Worm (Caenorhabditis elegans): ENCODE results near the gene pqn-31.

DNA sequence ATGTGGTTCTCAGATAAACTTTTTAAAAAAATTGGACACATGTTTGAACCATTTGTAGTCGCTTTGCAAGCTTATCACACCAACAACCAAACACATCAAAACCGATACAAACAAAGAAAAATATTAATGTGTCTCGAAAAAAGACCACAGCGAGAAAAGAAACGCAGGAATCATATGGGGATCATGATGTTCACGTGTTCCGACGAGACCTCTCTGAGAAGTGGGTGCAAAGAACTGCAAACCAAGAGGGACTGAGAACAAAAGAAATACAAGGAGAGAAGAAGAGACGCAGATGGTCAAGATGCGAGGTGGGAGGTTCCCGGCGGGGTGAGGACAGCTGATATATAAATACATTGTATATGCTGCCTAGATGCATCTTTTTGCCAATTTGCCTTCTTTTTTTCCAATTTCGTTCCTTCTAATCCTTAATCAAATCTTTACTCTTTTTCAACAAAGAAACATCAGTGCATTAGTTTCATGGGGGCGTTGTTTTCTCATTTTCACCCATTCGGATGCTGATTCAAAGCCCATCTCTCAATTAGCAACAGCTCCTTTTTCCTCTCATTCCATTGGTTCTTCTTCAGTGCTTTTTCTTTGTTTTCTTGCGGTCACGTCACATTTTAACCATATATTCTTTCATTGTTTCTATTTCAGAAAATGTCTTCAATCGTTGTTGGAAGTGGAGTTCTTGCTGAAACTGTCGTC lies 13.6 kb upstream of the pqn-31 start, which contains the start of gene F21C10.10:
- TF ChIP-seq aptf-2 (GFP tag; conservative IDR thresholded peaks at IDR 0.05) (no peak), xnd-1 (tag; optimal IDR thresholded peaks at IDR 0.05) (no peak), lag-1 (GFP tag; IDR thresholded peaks at IDR 0.05) (no peak), rcor-1 (GFP tag; IDR thresholded peaks at IDR 0.05) (no peak), Y53F4B.3 (GFP tag; IDR thresholded peaks at IDR 0.05) (no peak), unc-62 (GFP tag; optimal IDR thresholded peaks at IDR 0.05) (peak; percentile 52), lsy-27 (tag; optimal IDR thresholded peaks at IDR 0.05; ENCODE audit: borderline replicate concordance, insufficient read depth) (no peak), atf-7 (tag; optimal IDR thresholded peaks at IDR 0.05) (peak; percentile 68), hlh-26 (GFP tag; conservative IDR thresholded peaks at IDR 0.05) (no peak), efl-1 (GFP tag; optimal IDR thresholded peaks at IDR 0.05) (no peak), F57A8.1 (GFP tag; optimal IDR thresholded peaks at IDR 0.05) (no peak), bed-2 (GFP tag; IDR thresholded peaks at IDR 0.05) (no peak), him-1 (tag; optimal IDR thresholded peaks at IDR 0.05) (no peak), F37B4.10 (GFP tag; IDR thresholded peaks at IDR 0.05) (no peak)
